Worm (Caenorhabditis elegans): ENCODE measurements around the gene F15B9.10.

- no peak for TF ChIP-seq aly-2 (tag; optimal IDR thresholded peaks at IDR 0.05)
- TF ChIP-seq hmg-1.1 (GFP tag; IDR thresholded peaks at IDR 0.05): no peak
- TF ChIP-seq nhr-10 (tag; optimal IDR thresholded peaks at IDR 0.05): no peak
- TF ChIP-seq pqm-1 (tag; optimal IDR thresholded peaks at IDR 0.05): no peak
- TF ChIP-seq T20F7.1 (GFP tag; optimal IDR thresholded peaks at IDR 0.05): no peak
- no peak for TF ChIP-seq snpc-4 (tag; optimal IDR thresholded peaks at IDR 0.05)
- TF ChIP-seq ZK337.2 (GFP tag; IDR thresholded peaks at IDR 0.05): no peak
- no peak for TF ChIP-seq lsy-2 (tag; optimal IDR thresholded peaks at IDR 0.05)
- TF ChIP-seq zip-11 (GFP tag; IDR thresholded peaks at IDR 0.05): no peak
- TF ChIP-seq ceh-28 (tag; optimal IDR thresholded peaks at IDR 0.05): no peak
- no peak for TF ChIP-seq lir-3 (tag; optimal IDR thresholded peaks at IDR 0.05)
- no peak for TF ChIP-seq lin-39 (tag; optimal IDR thresholded peaks at IDR 0.05)
- TF ChIP-seq ceh-44 (GFP tag; IDR thresholded peaks at IDR 0.05): no peak
- TF ChIP-seq nhr-77 (tag; optimal IDR thresholded peaks at IDR 0.05): no peak
Measured at ce11 chrV:13013844-13014243, 5.1 kb upstream of the F15B9.10 start, which contains the start of gene F15B9.6.
